Worm (Caenorhabditis elegans): Measurements from ENCODE around the gene F25G6.1.

DNA sequence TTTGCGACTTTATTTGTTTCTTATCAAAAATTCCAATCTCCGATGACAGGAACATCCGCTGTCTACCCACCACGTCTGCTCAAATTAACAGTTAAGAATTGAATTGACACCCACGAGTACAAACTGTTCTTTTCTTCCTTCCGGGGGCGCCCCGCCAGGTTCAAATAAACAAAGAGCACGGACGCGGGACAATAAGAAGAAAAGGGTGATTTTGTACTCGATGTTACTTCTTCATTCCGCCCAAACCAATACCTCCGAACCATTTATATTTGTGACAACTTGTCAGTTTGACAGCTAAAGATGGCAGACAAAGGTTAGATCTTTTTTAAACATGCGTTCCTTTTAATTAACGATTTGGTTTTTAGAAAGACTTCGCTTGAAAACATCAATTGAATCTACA is 49.1 kb upstream of the F25G6.1 start, which contains the start of gene otpl-6:
- TF ChIP-seq skn-1 (tag; optimal IDR thresholded peaks at IDR 0.05) (no peak), alr-1 (tag; optimal IDR thresholded peaks at IDR 0.05) (no peak), nhr-25 (tag; optimal IDR thresholded peaks at IDR 0.05) (no peak), elt-3 (tag; optimal IDR thresholded peaks at IDR 0.05) (no peak)
